Worm (Caenorhabditis elegans) whole organism, midembryonic: ENCODE measurements around the gene gop-2.

Source experiments
- T22C8.4 ChIP-seq: fragments of 200-800 bp; sonication (Bioruptor generic); IDR thresholded peaks from 2 replicates; pipeline ENCODE4 v1.3.6; 2022; ENCODE audit warnings: missing genetic modification characterization, missing compliant biosample characterization
- cog-1 ChIP-seq: sonication (generic microtip); optimal IDR thresholded peaks from 2 replicates; lab custom pipeline; 2016; ENCODE audit warnings: missing genetic modification characterization, missing compliant biosample characterization
- flt-1 ChIP-seq: fragments of 200-800 bp; sonication (Bioruptor generic); IDR thresholded peaks from 2 replicates; pipeline ENCODE4 v1.3.6; 2022; ENCODE audit warnings: missing genetic modification characterization, missing compliant biosample characterization
- klf-2 ChIP-seq: fragments of 200-800 bp; sonication (Bioruptor generic); conservative IDR thresholded peaks from 2 replicates; pipeline ENCODE4 v1.3.6; 2022; ENCODE audit warnings: missing genetic modification reagents, missing genetic modification characterization, missing compliant biosample characterization
- med-1 ChIP-seq: sonication (generic microtip); optimal IDR thresholded peaks from 2 replicates; lab custom pipeline; 2017; ENCODE audit warnings: missing genetic modification characterization, mild to moderate bottlenecking, missing compliant biosample characterization, antibody characterized with exemption, missing genetic modification reagents; ENCODE audit not compliant: insufficient read depth
- ref-1 ChIP-seq: fragments of 200-800 bp; sonication (Bioruptor generic); conservative IDR thresholded peaks from 2 replicates; pipeline ENCODE4 v1.3.6; 2022; ENCODE audit warnings: missing genetic modification reagents, missing genetic modification characterization, missing compliant biosample characterization
- tab-1 ChIP-seq: fragments of 200-800 bp; sonication (Bioruptor generic); IDR thresholded peaks from 2 replicates; pipeline ENCODE4 v1.3.6; 2022; ENCODE audit warnings: missing genetic modification characterization, missing compliant biosample characterization
- ztf-23 ChIP-seq: fragments of 200-800 bp; sonication (Bioruptor generic); IDR thresholded peaks from 2 replicates; pipeline ENCODE4 v1.3.6; 2022; ENCODE audit warnings: missing genetic modification reagents, missing genetic modification characterization, missing compliant biosample characterization
- ztf-29 ChIP-seq: fragments of 200-800 bp; sonication (Bioruptor generic); IDR thresholded peaks from 2 replicates; pipeline ENCODE4 v1.3.6; 2022; ENCODE audit warnings: missing genetic modification reagents, missing genetic modification characterization, missing compliant biosample characterization

The gop-2 gene

ce11 chrIII:5225321-5225720 lies 33.5 kb upstream of the gop-2 start, which contains the start of gene nex-1:
nex-1 (plus strand) TSS chrIII:5225621.
- TF ChIP-seq med-1 (GFP tag; lab: Kevin White, UChicago) (no peak), T22C8.4 (GFP tag; lab: Robert Waterston, UW) (no peak), flt-1 (GFP tag; lab: Robert Waterston, UW) (no peak), klf-2 (GFP tag; lab: Robert Waterston, UW) (no peak), ztf-23 (GFP tag; lab: Robert Waterston, UW) (no peak), cog-1 (tag; lab: Kevin White, UChicago) (no peak)

DNA sequence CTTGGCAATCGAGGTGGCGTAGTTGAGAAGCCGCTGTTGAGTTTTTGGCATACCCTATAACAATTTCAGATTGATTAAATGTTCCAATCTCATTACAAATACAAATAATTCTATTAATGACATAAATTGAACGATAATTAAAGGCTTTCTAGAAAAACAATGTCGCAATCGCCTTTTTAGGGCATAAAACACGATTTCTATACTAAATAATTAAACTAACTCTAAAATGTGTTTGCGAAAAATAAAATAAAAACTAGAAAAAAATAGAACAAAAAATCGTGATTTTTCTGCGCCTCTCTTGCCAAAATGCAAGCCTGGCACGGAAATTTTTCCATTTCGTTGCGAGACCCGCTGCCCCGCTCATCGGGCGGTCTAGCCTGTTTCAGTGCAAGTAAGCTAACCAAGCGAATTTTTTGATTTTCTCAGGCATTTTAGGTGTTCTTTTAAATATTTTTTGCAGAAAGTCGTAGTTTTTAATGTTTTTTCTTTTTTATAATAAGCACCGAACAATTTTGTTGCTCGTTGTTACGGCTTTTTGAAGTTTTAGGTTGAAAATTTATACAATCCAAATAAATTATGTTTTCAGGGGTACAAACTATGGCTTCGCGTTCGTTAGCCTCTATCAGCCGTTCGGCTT lies 30.9 kb upstream of the gop-2 start, which contains the start of the genes C34E10.12, C34E10.10 and atp-2:
Gene C34E10.12, minus strand, starts transcription at position 51 of the 637 bp plus-strand sequence.
Gene C34E10.10, minus strand, starts transcription at position 54 of the 637 bp plus-strand sequence.
Gene atp-2, plus strand, starts transcription at position 587 of the 637 bp plus-strand sequence.
- TF ChIP-seq ztf-23 (GFP tag; lab: Robert Waterston, UW), result peak; percentile 69; the same call in 1 of the 2 replicates
- peak; percentile 7 for TF ChIP-seq med-1 (GFP tag; lab: Kevin White, UChicago)
- TF ChIP-seq ztf-29, result peak; percentile 72
- no peak; the same call in 1 of the 2 replicates for TF ChIP-seq klf-2 (GFP tag; lab: Robert Waterston, UW)
- TF ChIP-seq ref-1 (GFP tag; lab: Robert Waterston, UW), result no peak
- TF ChIP-seq tab-1 (GFP tag; lab: Robert Waterston, UW), result no peak
- TF ChIP-seq flt-1 (GFP tag; lab: Robert Waterston, UW), result no peak; the same call in 1 of the 2 replicates
- peak; percentile 25 for TF ChIP-seq cog-1 (tag; lab: Kevin White, UChicago)

ce11 chrIII:5228839-5229238 lies 30.0 kb upstream of the gop-2 start:
- TF ChIP-seq ztf-23 (GFP tag; lab: Robert Waterston, UW), result no peak

DNA sequence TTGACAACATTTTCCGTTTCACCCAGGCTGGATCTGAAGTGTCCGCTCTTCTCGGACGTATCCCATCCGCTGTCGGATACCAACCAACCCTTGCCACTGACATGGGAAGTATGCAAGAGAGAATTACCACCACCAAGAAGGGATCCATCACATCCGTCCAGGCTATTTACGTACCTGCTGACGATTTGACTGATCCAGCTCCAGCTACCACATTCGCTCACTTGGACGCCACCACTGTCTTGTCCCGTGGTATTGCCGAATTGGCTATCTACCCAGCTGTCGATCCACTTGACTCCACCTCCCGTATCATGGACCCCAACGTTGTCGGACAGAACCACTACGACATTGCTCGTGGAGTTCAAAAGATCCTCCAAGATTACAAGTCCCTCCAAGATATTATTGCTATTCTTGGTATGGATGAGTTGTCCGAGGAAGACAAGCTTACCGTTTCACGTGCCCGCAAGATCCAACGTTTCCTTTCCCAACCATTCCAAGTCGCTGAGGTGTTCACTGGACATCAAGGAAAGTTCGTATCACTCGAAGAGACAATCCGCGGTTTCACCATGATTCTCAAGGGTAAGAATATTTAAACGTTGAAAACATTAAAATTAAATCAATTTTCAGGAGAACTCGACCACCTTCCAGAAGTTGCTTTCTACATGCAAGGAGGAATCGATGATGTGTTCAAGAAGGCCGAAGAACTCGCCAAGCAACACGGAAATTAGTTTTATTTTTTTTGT lies 29.1 kb upstream of the gop-2 start:
- TF ChIP-seq klf-2 (GFP tag; lab: Robert Waterston, UW), result no peak

DNA sequence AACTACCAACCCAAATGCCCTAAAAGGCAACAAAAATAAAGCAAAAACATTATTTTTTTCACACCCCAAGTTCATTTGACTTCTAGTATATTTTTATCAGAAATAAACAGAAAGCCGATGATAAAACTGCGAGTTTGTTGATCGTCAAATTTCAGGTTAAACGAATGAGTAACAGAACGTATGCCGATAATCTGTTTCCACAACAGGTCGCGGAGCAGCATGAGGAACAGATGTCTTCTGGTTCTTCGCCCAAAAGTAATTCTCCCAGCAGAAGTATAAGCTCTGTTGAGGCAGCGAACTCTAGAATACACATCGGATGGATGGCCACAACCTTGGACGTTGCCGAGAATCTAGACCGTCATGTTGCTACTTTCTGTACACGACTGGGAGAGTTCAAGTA lies 28.4 kb upstream of the gop-2 start, which contains the start of gene prmt-5:
Gene prmt-5, plus strand, starts transcription at position 141 of the 400 bp plus-strand sequence.
- no peak for TF ChIP-seq tab-1 (GFP tag; lab: Robert Waterston, UW)
- TF ChIP-seq ztf-23 (GFP tag; lab: Robert Waterston, UW), result no peak
- TF ChIP-seq med-1 (GFP tag; lab: Kevin White, UChicago), result no peak
- no peak for TF ChIP-seq ztf-29
- no peak for TF ChIP-seq ref-1 (GFP tag; lab: Robert Waterston, UW)
- no peak for TF ChIP-seq T22C8.4 (GFP tag; lab: Robert Waterston, UW)
- no peak for TF ChIP-seq cog-1 (tag; lab: Kevin White, UChicago)
- TF ChIP-seq klf-2 (GFP tag; lab: Robert Waterston, UW), result no peak
- no peak for TF ChIP-seq flt-1 (GFP tag; lab: Robert Waterston, UW)

ce11 chrIII:5233140-5233539 lies 25.7 kb upstream of the gop-2 start:
- TF ChIP-seq ref-1 (GFP tag; lab: Robert Waterston, UW) (no peak), med-1 (GFP tag; lab: Kevin White, UChicago) (no peak), ztf-23 (GFP tag; lab: Robert Waterston, UW) (no peak), T22C8.4 (GFP tag; lab: Robert Waterston, UW) (no peak), tab-1 (GFP tag; lab: Robert Waterston, UW) (no peak), ztf-29 (no peak), flt-1 (GFP tag; lab: Robert Waterston, UW) (no peak), cog-1 (tag; lab: Kevin White, UChicago) (no peak), klf-2 (GFP tag; lab: Robert Waterston, UW) (no peak)

ce11 chrIII:5234312-5234711 lies 24.5 kb upstream of the gop-2 start, which contains the start of gene mrps-26:
mrps-26 (plus strand) TSS chrIII:5234612.
- TF ChIP-seq tab-1 (GFP tag; lab: Robert Waterston, UW) (no peak), flt-1 (GFP tag; lab: Robert Waterston, UW) (no peak), ref-1 (GFP tag; lab: Robert Waterston, UW) (no peak), med-1 (GFP tag; lab: Kevin White, UChicago) (no peak), ztf-29 (no peak)

DNA sequence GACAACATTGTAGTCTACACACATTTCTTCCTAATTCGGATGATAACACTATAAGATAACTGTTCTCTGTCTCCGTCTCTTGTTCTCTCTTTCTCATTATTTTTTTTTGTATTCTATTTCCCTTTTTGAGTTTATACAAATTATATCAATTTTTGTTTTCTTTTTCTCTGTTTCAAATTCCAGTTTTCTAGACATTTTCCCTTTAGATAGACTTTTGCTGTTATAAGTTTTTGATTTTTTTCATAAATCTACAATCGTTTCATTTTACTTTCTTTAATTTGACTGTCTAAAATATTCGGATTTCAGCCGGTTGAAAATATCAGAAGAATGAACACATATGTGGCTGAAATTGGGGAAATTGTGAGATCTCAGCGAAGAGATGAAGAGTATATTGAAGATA lies 22.7 kb upstream of the gop-2 start, which contains the start of gene prx-10:
Gene prx-10, plus strand, starts transcription at position 301 of the 400 bp plus-strand sequence.
- TF ChIP-seq klf-2 (GFP tag; lab: Robert Waterston, UW) (no peak), tab-1 (GFP tag; lab: Robert Waterston, UW) (no peak), T22C8.4 (GFP tag; lab: Robert Waterston, UW) (no peak), cog-1 (tag; lab: Kevin White, UChicago) (no peak), ref-1 (GFP tag; lab: Robert Waterston, UW) (no peak), ztf-23 (GFP tag; lab: Robert Waterston, UW) (no peak), med-1 (GFP tag; lab: Kevin White, UChicago) (no peak), flt-1 (GFP tag; lab: Robert Waterston, UW) (no peak), ztf-29 (no peak)

DNA sequence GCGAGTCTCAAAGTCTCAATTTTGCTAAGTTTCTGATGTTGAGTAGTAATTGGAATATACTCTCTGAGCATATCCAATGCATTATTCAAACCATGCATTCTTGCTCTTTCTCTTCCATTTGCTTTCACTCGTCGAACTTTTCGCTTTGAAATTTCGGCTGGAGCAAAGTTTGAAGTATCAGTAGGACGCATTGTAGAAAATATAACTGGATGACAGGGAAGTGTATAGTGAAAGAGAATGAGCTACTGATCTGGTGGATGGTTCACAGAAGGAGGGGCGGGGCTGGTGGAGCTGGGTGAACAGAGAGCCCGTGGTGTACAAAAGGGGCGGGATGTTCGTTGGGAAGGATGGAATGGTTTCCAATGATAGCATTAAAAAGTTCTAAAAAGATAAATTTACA lies 17.0 kb upstream of the gop-2 start:
- TF ChIP-seq ref-1 (GFP tag; lab: Robert Waterston, UW) (no peak), med-1 (GFP tag; lab: Kevin White, UChicago) (no peak), klf-2 (GFP tag; lab: Robert Waterston, UW) (no peak), tab-1 (GFP tag; lab: Robert Waterston, UW) (no peak), flt-1 (GFP tag; lab: Robert Waterston, UW) (no peak), cog-1 (tag; lab: Kevin White, UChicago) (no peak), ztf-29 (no peak), T22C8.4 (GFP tag; lab: Robert Waterston, UW) (no peak), ztf-23 (GFP tag; lab: Robert Waterston, UW) (no peak)
